Worm (Caenorhabditis elegans): ENCODE measurements around the gene Y26G10.6.

DNA sequence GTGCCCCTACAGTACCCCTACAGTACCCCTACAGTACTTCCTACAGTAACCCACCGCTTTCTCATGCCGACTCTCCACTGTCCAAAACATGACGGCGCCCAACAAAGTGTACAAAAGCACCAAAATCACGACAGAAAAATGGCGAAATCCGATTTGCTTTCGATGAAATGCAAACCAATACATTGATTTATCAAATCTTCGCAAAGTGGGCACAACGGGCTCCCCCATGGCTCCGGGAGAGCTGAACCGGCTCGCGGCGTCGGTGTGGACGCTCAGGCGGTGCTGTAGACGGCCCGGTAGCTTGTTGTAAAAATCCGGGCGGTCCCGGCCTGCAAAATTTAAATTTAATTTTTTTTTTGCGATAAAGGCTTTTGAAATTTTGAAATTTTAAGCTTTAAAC, 12.6 kb downstream of the Y26G10.6 start:
- TF ChIP-seq scrt-1 (GFP tag; IDR thresholded peaks at IDR 0.05) (no peak), ceh-13 (GFP tag; optimal IDR thresholded peaks at IDR 0.05) (no peak), ama-1 (optimal IDR thresholded peaks at IDR 0.05) (no peak), pes-1 (GFP tag; IDR thresholded peaks at IDR 0.05) (no peak), hnd-1 (tag; optimal IDR thresholded peaks at IDR 0.05) (no peak), B0310.2 (tag; optimal IDR thresholded peaks at IDR 0.05) (no peak), hmg-4 (GFP tag; optimal IDR thresholded peaks at IDR 0.05) (no peak), sea-1 (GFP tag; conservative IDR thresholded peaks at IDR 0.05) (no peak), F13C5.2 (tag; optimal IDR thresholded peaks at IDR 0.05) (no peak), ceh-36 (tag; optimal IDR thresholded peaks at IDR 0.05) (no peak), tra-4 (tag; optimal IDR thresholded peaks at IDR 0.05) (no peak), flt-1 (GFP tag; IDR thresholded peaks at IDR 0.05) (no peak), aly-1 (tag; optimal IDR thresholded peaks at IDR 0.05) (no peak), hmbx-1 (tag; optimal IDR thresholded peaks at IDR 0.05) (no peak)

Measured in whole organism, early embryonic.